Worm (Caenorhabditis elegans) whole organism, young adult: Measurements from ENCODE around the gene C48B4.3.

Source experiments
- B0019.2 ChIP-seq: fragments of 200-800 bp; sonication (Bioruptor generic); conservative IDR thresholded peaks from 2 replicates; pipeline ENCODE4 v1.3.6; 2022; ENCODE audit warnings: missing genetic modification reagents, missing genetic modification characterization, missing compliant biosample characterization
- B0261.1 ChIP-seq: sonication (generic microtip); optimal IDR thresholded peaks from 2 replicates; lab custom pipeline; 2016; ENCODE audit warnings: mild to moderate bottlenecking, missing genetic modification characterization, moderate library complexity, missing compliant biosample characterization
- B0336.3 ChIP-seq: fragments of 200-800 bp; sonication (Bioruptor generic); IDR thresholded peaks from 2 replicates; pipeline ENCODE4 v1.3.6; 2022; ENCODE audit warnings: missing genetic modification characterization, missing compliant biosample characterization
- C17E4.6 ChIP-seq: fragments of 200-800 bp; sonication (Bioruptor generic); IDR thresholded peaks from 2 replicates; pipeline ENCODE4 v1.3.6; 2022; ENCODE audit warnings: missing genetic modification reagents, missing genetic modification characterization, missing compliant biosample characterization
- F33H1.4 ChIP-seq: fragments of 200-800 bp; sonication (Bioruptor generic); IDR thresholded peaks from 2 replicates; pipeline ENCODE4 v1.3.6; 2022; ENCODE audit warnings: missing genetic modification reagents, missing genetic modification characterization, missing compliant biosample characterization
- F49E8.2 ChIP-seq: sonication (generic microtip); optimal IDR thresholded peaks from 3 replicates; lab custom pipeline; 2017; ENCODE audit warnings: missing genetic modification characterization, mild to moderate bottlenecking, missing compliant biosample characterization, antibody characterized with exemption, moderate library complexity; ENCODE audit not compliant: insufficient read depth
- T26A5.8 ChIP-seq: sonication (generic microtip); optimal IDR thresholded peaks from 2 replicates; lab custom pipeline; 2016; ENCODE audit warnings: missing genetic modification characterization, missing compliant biosample characterization
- Y53G8AR.9 ChIP-seq: fragments of 200-800 bp; sonication (Bioruptor generic); conservative IDR thresholded peaks from 2 replicates; pipeline ENCODE4 v1.3.6; 2022; ENCODE audit warnings: missing genetic modification reagents, missing genetic modification characterization, missing compliant biosample characterization
- Y56A3A.18 ChIP-seq: fragments of 200-800 bp; sonication (Bioruptor generic); IDR thresholded peaks from 2 replicates; pipeline ENCODE4 v1.3.6; 2022; ENCODE audit warnings: missing genetic modification reagents, missing genetic modification characterization, missing compliant biosample characterization
- aptf-3 ChIP-seq: fragments of 200-800 bp; sonication (Bioruptor generic); IDR thresholded peaks from 2 replicates; pipeline ENCODE4 v1.3.6; 2022; ENCODE audit warnings: missing genetic modification characterization, missing compliant biosample characterization
- atf-7 ChIP-seq: sonication (generic microtip); optimal IDR thresholded peaks from 2 replicates; lab custom pipeline; 2017; ENCODE audit warnings: mild to moderate bottlenecking, missing genetic modification characterization, missing compliant biosample characterization
- cebp-2 ChIP-seq: fragments of 200-800 bp; sonication (Bioruptor generic); IDR thresholded peaks from 2 replicates; pipeline ENCODE4 v1.3.6; 2022; ENCODE audit warnings: missing genetic modification characterization, missing compliant biosample characterization
- ceh-100 ChIP-seq: fragments of 200-800 bp; sonication (Bioruptor generic); IDR thresholded peaks from 2 replicates; pipeline ENCODE4 v1.3.6; 2022; ENCODE audit warnings: missing genetic modification reagents, missing genetic modification characterization, missing compliant biosample characterization
- ceh-58 ChIP-seq: fragments of 200-800 bp; sonication (Bioruptor generic); IDR thresholded peaks from 2 replicates; pipeline ENCODE4 v1.3.6; 2022; ENCODE audit warnings: missing genetic modification characterization, missing compliant biosample characterization
- ceh-91 ChIP-seq: fragments of 200-800 bp; sonication (Bioruptor generic); IDR thresholded peaks from 2 replicates; pipeline ENCODE4 v1.3.6; 2022; ENCODE audit warnings: missing genetic modification reagents, missing genetic modification characterization, missing compliant biosample characterization
- die-1 ChIP-seq: sonication (generic microtip); optimal IDR thresholded peaks from 2 replicates; lab custom pipeline; 2016; ENCODE audit warnings: missing genotype, mild to moderate bottlenecking, missing genetic modification characterization, missing compliant biosample characterization
- dpff-1 ChIP-seq: sonication (generic microtip); optimal IDR thresholded peaks from 2 replicates; lab custom pipeline; 2017; ENCODE audit warnings: mild to moderate bottlenecking, missing genetic modification characterization, missing compliant biosample characterization
- dpl-1 ChIP-seq: fragments of 150-350 bp; optimal IDR thresholded peaks from 2 replicates; lab custom pipeline; 2014; ENCODE audit warnings: missing biosample characterization, missing genetic modification reagents, missing genetic modification characterization
- egl-18 ChIP-seq: fragments of 200-800 bp; sonication (Bioruptor generic); IDR thresholded peaks from 2 replicates; pipeline ENCODE4 v1.3.6; 2022; ENCODE audit warnings: missing genetic modification reagents, missing genetic modification characterization, missing compliant biosample characterization
- ekl-4 ChIP-seq: fragments of 200-800 bp; sonication (Bioruptor generic); IDR thresholded peaks from 2 replicates; pipeline ENCODE4 v1.3.6; 2022; ENCODE audit warnings: missing genetic modification reagents, missing genetic modification characterization, missing compliant biosample characterization
- ets-4 ChIP-seq: fragments of 200-800 bp; sonication (Bioruptor generic); optimal IDR thresholded peaks from 2 replicates; lab custom pipeline; 2018; ENCODE audit warnings: mild to moderate bottlenecking, missing genetic modification characterization, missing compliant biosample characterization
- fkh-3 ChIP-seq: sonication (generic microtip); optimal IDR thresholded peaks from 2 replicates; lab custom pipeline; 2016; ENCODE audit warnings: mild to moderate bottlenecking, missing genetic modification characterization, missing compliant biosample characterization
- hlh-12 ChIP-seq: sonication (generic microtip); optimal IDR thresholded peaks from 2 replicates; lab custom pipeline; 2016; ENCODE audit warnings: missing genetic modification characterization, missing compliant biosample characterization
- hmg-1.2 ChIP-seq: fragments of 200-800 bp; sonication (Bioruptor generic); IDR thresholded peaks from 2 replicates; pipeline ENCODE4 v1.3.6; 2022; ENCODE audit warnings: missing genetic modification reagents, missing genetic modification characterization, missing compliant biosample characterization
- let-607 ChIP-seq, 2 experiments: fragments of 200-800 bp in 1 of 2; sonication (Bioruptor generic) in 1 of 2; sonication (generic microtip) in 1 of 2; optimal IDR thresholded peaks; 2 replicates each; lab custom pipeline; 2016 to 2018; ENCODE audit warnings: mild to moderate bottlenecking in 2 of 2, missing compliant biosample characterization in 2 of 2, missing genetic modification characterization in 2 of 2, moderate library complexity in 2 of 2, missing genotype in 1 of 2
- lin-35 ChIP-seq, 3 experiments: fragments of 150-350 bp in 2 of 3; sonication (generic microtip) in 1 of 3; optimal IDR thresholded peaks; 2 replicates each; lab custom pipeline; 2014 to 2018; ENCODE audit warnings: missing biosample characterization in 3 of 3, missing genetic modification characterization in 3 of 3, missing genetic modification reagents in 3 of 3
- lir-1 ChIP-seq: fragments of 200-800 bp; sonication (Bioruptor generic); conservative IDR thresholded peaks from 2 replicates; pipeline ENCODE4 v1.3.6; 2022; ENCODE audit warnings: missing genetic modification reagents, missing genetic modification characterization, missing compliant biosample characterization
- madf-10 ChIP-seq: sonication (generic microtip); optimal IDR thresholded peaks from 2 replicates; lab custom pipeline; 2016; ENCODE audit warnings: mild to moderate bottlenecking, missing genetic modification characterization, missing compliant biosample characterization
- mcd-1 ChIP-seq: fragments of 200-800 bp; sonication (Bioruptor generic); IDR thresholded peaks from 2 replicates; pipeline ENCODE4 v1.3.6; 2022; ENCODE audit warnings: missing genetic modification reagents, missing genetic modification characterization, missing compliant biosample characterization
- mxl-1 ChIP-seq: sonication (generic microtip); optimal IDR thresholded peaks from 2 replicates; lab custom pipeline; 2016; ENCODE audit warnings: missing genetic modification characterization, missing compliant biosample characterization
- nfya-1 ChIP-seq: sonication (generic microtip); optimal IDR thresholded peaks from 2 replicates; lab custom pipeline; 2017; ENCODE audit warnings: antibody characterized with exemption, missing compliant biosample characterization, missing genetic modification characterization, borderline replicate concordance; ENCODE audit not compliant: insufficient read depth
- nfya-2 ChIP-seq: fragments of 200-800 bp; sonication (Bioruptor generic); IDR thresholded peaks from 2 replicates; pipeline ENCODE4 v1.3.6; 2022; ENCODE audit warnings: missing genetic modification reagents, missing genetic modification characterization, missing compliant biosample characterization
- nhr-90 ChIP-seq: sonication (generic microtip); optimal IDR thresholded peaks from 2 replicates; lab custom pipeline; 2016; ENCODE audit warnings: missing genotype, mild to moderate bottlenecking, missing genetic modification characterization, missing compliant biosample characterization
- pha-4 ChIP-seq: fragments of 150-350 bp; sonication (generic microtip); optimal IDR thresholded peaks from 2 replicates; lab custom pipeline; 2014; ENCODE audit warnings: missing biosample characterization, missing genetic modification reagents, missing genetic modification characterization
- repo-1 ChIP-seq: sonication (generic microtip); optimal IDR thresholded peaks from 2 replicates; lab custom pipeline; 2017; ENCODE audit warnings: mild to moderate bottlenecking, missing genetic modification characterization, missing compliant biosample characterization
- sdz-38 ChIP-seq: sonication (generic microtip); optimal IDR thresholded peaks from 2 replicates; lab custom pipeline; 2016; ENCODE audit warnings: missing genotype, missing genetic modification characterization, missing compliant biosample characterization
- sea-2 ChIP-seq: fragments of 200-800 bp; sonication (Bioruptor generic); IDR thresholded peaks from 2 replicates; pipeline ENCODE4 v1.3.6; 2022; ENCODE audit warnings: missing genetic modification characterization, missing compliant biosample characterization
- somi-1 ChIP-seq: fragments of 200-800 bp; sonication (Bioruptor generic); optimal IDR thresholded peaks from 2 replicates; lab custom pipeline; 2018; ENCODE audit warnings: mild to moderate bottlenecking, missing genetic modification characterization, missing compliant biosample characterization
- unc-130 ChIP-seq: sonication (generic microtip); optimal IDR thresholded peaks from 2 replicates; lab custom pipeline; 2016; ENCODE audit warnings: missing genetic modification reagents, missing genetic modification characterization, missing compliant biosample characterization
- xnd-1 ChIP-seq: sonication (generic microtip); optimal IDR thresholded peaks from 2 replicates; lab custom pipeline; 2016; ENCODE audit warnings: missing genotype, missing genetic modification reagents, missing genetic modification characterization, missing compliant biosample characterization
- zim-3 ChIP-seq: sonication (generic microtip); optimal IDR thresholded peaks from 2 replicates; lab custom pipeline; 2017; ENCODE audit warnings: mild to moderate bottlenecking, missing genetic modification characterization, moderate library complexity, missing compliant biosample characterization
- ztf-18 ChIP-seq: sonication (generic microtip); optimal IDR thresholded peaks from 2 replicates; lab custom pipeline; 2016; ENCODE audit warnings: missing genotype, mild to moderate bottlenecking, missing genetic modification characterization, missing compliant biosample characterization
- ztf-6 ChIP-seq: fragments of 200-800 bp; sonication (Bioruptor generic); IDR thresholded peaks from 2 replicates; pipeline ENCODE4 v1.3.6; 2022; ENCODE audit warnings: missing genetic modification reagents, missing genetic modification characterization, missing compliant biosample characterization

C48B4.3 gene

ce11 chrIII:9565973-9566372 lies 16.2 kb downstream of the C48B4.3 start, which contains the start of gene C48B4.11 (continued):
- no peak for TF ChIP-seq mcd-1
- TF ChIP-seq unc-130 (GFP tag; lab: Kevin White, UChicago): no peak
- no peak for TF ChIP-seq ztf-6
- no peak for TF ChIP-seq somi-1 (GFP tag; lab: Kevin White, UChicago)
- no peak for TF ChIP-seq repo-1 (tag; lab: Kevin White, UChicago)
- TF ChIP-seq nfya-2 (GFP tag; lab: Robert Waterston, UW): no peak
- peak; percentile 87 for TF ChIP-seq F33H1.4 (GFP tag; lab: Robert Waterston, UW)
- TF ChIP-seq B0336.3 (GFP tag; lab: Robert Waterston, UW): no peak
- no peak for TF ChIP-seq egl-18 (GFP tag; lab: Robert Waterston, UW)
- TF ChIP-seq cebp-2 (GFP tag; lab: Robert Waterston, UW): no peak
- TF ChIP-seq xnd-1: peak; percentile 68
- no peak for TF ChIP-seq ceh-91 (GFP tag; lab: Robert Waterston, UW)
- TF ChIP-seq fkh-3 (tag; lab: Kevin White, UChicago): no peak
- TF ChIP-seq sdz-38: no peak
- TF ChIP-seq ceh-100 (GFP tag; lab: Robert Waterston, UW): no peak
- TF ChIP-seq atf-7 (tag; lab: Kevin White, UChicago): no peak
- no peak for TF ChIP-seq let-607 (tag; optimal IDR thresholded peaks at IDR 0.05; lab: Kevin White, UChicago)
- TF ChIP-seq die-1 (tag; lab: Kevin White, UChicago): no peak
- no peak for TF ChIP-seq sea-2 (GFP tag; lab: Robert Waterston, UW)
- no peak for TF ChIP-seq ekl-4 (GFP tag; lab: Robert Waterston, UW)
- no peak for TF ChIP-seq B0261.1 (tag; lab: Kevin White, UChicago)
- no peak for TF ChIP-seq dpff-1 (tag; lab: Kevin White, UChicago)
- no peak for TF ChIP-seq lin-35 (GFP tag; optimal IDR thresholded peaks at IDR 0.05; lab: Kevin White, UChicago)
- no peak for TF ChIP-seq zim-3 (tag; lab: Kevin White, UChicago)
- no peak for TF ChIP-seq madf-10
- no peak for TF ChIP-seq T26A5.8
- TF ChIP-seq C17E4.6 (GFP tag; lab: Robert Waterston, UW): no peak
- TF ChIP-seq pha-4 (tag; lab: Kevin White, UChicago): no peak
- TF ChIP-seq nfya-1 (tag; lab: Kevin White, UChicago): no peak
- TF ChIP-seq hmg-1.2 (GFP tag; lab: Robert Waterston, UW): no peak
- TF ChIP-seq Y56A3A.18 (GFP tag; lab: Robert Waterston, UW): no peak
- no peak for TF ChIP-seq aptf-3 (GFP tag; lab: Robert Waterston, UW)
- no peak for TF ChIP-seq nhr-90 (tag; lab: Kevin White, UChicago)
- no peak for TF ChIP-seq lir-1
- TF ChIP-seq ceh-58 (GFP tag; lab: Robert Waterston, UW): no peak
- TF ChIP-seq ets-4: no peak
- no peak for TF ChIP-seq hlh-12 (tag; lab: Kevin White, UChicago)
- no peak for TF ChIP-seq ztf-18 (tag; lab: Kevin White, UChicago)
- TF ChIP-seq B0019.2: no peak
- no peak for TF ChIP-seq Y53G8AR.9 (GFP tag; lab: Robert Waterston, UW)
- TF ChIP-seq dpl-1 (GFP tag; lab: Kevin White, UChicago): no peak
- TF ChIP-seq mxl-1 (tag; lab: Kevin White, UChicago): no peak
- TF ChIP-seq F49E8.2 (tag; lab: Kevin White, UChicago): peak; percentile 25
